Worm (Caenorhabditis elegans): ENCODE results near the gene snpc-3.1.
"Not testable (repeated sequence)": the region's sequence is repeated elsewhere in the genome, so short reads cannot be mapped to it uniquely, and the experiment has no call there.

- TF ChIP-seq fos-1 (tag; optimal IDR thresholded peaks at IDR 0.05); fkh-10 (GFP tag; optimal IDR thresholded peaks at IDR 0.05); lir-3 (tag; optimal IDR thresholded peaks at IDR 0.05; ENCODE audit: poor library complexity); ces-1 (GFP tag; optimal IDR thresholded peaks at IDR 0.05): not testable (repeated sequence)
These were observed at the start of gene snpc-3.1, which contains the start of gene puf-7 for ce11 chrIV:5486208-5486731.
